Worm (Caenorhabditis elegans): Measurements from ENCODE around the gene miro-1.

DNA sequence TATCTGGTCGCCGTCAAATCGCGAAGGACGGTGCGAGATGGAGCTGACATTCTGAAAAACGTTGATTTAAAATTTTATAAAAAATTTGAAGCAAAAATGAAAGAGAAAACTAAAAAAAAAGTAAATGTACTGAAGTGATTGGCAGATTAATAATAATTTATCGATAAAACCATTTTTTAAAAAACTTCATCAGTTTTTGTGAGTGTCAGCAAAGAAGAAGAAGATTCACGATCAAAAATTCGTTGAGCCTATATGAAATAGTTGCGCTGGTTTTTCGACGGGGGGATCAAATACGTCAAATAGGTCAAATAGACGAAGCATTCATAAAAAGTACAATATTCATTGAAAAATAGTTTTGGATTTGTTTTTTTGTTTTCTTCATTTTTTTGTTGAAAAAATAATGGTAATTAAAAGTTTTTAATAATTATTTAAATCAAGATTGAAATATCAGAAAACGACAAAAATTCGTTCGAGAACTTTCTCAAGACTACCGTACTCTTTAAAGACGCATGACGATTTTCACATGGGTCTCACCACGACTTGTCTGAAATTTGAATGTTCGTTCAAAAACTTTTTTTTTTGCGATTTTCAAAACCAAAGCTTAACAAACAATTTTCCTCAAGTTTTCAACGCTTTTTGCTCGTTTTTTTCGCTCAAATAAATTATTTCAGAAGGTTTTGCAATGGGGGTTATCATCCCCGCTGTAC is 44.9 kb upstream of the miro-1 start, which contains the start of the genes memi-1 and cyp-31A3:
- TF ChIP-seq lin-11 (tag; optimal IDR thresholded peaks at IDR 0.05) (no peak), snpc-4 (tag; optimal IDR thresholded peaks at IDR 0.05) (no peak), mab-5 (tag; optimal IDR thresholded peaks at IDR 0.05) (no peak), ceh-16 (tag; optimal IDR thresholded peaks at IDR 0.05) (no peak), blmp-1 (tag; optimal IDR thresholded peaks at IDR 0.05; ENCODE audit: insufficient read depth) (no peak), ztf-11 (tag; optimal IDR thresholded peaks at IDR 0.05) (no peak), lin-39 (tag; optimal IDR thresholded peaks at IDR 0.05) (no peak), lsy-2 (tag; optimal IDR thresholded peaks at IDR 0.05) (no peak)

Data from whole organism, L2 larva.